Worm (Caenorhabditis elegans) whole organism, midembryonic: Measurements from ENCODE around the gene C03H5.5.
A peak's percentile ranks its signal among the peaks of the same experiment; 100 is the strongest.

Source experiments
- T22C8.4 ChIP-seq: fragments of 200-800 bp; sonication (Bioruptor generic); IDR thresholded peaks from 2 replicates; pipeline ENCODE4 v1.3.6; 2022; ENCODE audit warnings: missing genetic modification characterization, missing compliant biosample characterization
- cog-1 ChIP-seq: sonication (generic microtip); optimal IDR thresholded peaks from 2 replicates; lab custom pipeline; 2016; ENCODE audit warnings: missing genetic modification characterization, missing compliant biosample characterization
- flt-1 ChIP-seq: fragments of 200-800 bp; sonication (Bioruptor generic); IDR thresholded peaks from 2 replicates; pipeline ENCODE4 v1.3.6; 2022; ENCODE audit warnings: missing genetic modification characterization, missing compliant biosample characterization
- klf-2 ChIP-seq: fragments of 200-800 bp; sonication (Bioruptor generic); conservative IDR thresholded peaks from 2 replicates; pipeline ENCODE4 v1.3.6; 2022; ENCODE audit warnings: missing genetic modification reagents, missing genetic modification characterization, missing compliant biosample characterization
- med-1 ChIP-seq: sonication (generic microtip); optimal IDR thresholded peaks from 2 replicates; lab custom pipeline; 2017; ENCODE audit warnings: missing genetic modification characterization, mild to moderate bottlenecking, missing compliant biosample characterization, antibody characterized with exemption, missing genetic modification reagents; ENCODE audit not compliant: insufficient read depth
- ref-1 ChIP-seq: fragments of 200-800 bp; sonication (Bioruptor generic); conservative IDR thresholded peaks from 2 replicates; pipeline ENCODE4 v1.3.6; 2022; ENCODE audit warnings: missing genetic modification reagents, missing genetic modification characterization, missing compliant biosample characterization
- tab-1 ChIP-seq: fragments of 200-800 bp; sonication (Bioruptor generic); IDR thresholded peaks from 2 replicates; pipeline ENCODE4 v1.3.6; 2022; ENCODE audit warnings: missing genetic modification characterization, missing compliant biosample characterization
- ztf-23 ChIP-seq: fragments of 200-800 bp; sonication (Bioruptor generic); IDR thresholded peaks from 2 replicates; pipeline ENCODE4 v1.3.6; 2022; ENCODE audit warnings: missing genetic modification reagents, missing genetic modification characterization, missing compliant biosample characterization
- ztf-29 ChIP-seq: fragments of 200-800 bp; sonication (Bioruptor generic); IDR thresholded peaks from 2 replicates; pipeline ENCODE4 v1.3.6; 2022; ENCODE audit warnings: missing genetic modification reagents, missing genetic modification characterization, missing compliant biosample characterization

The C03H5.5 gene

DNA sequence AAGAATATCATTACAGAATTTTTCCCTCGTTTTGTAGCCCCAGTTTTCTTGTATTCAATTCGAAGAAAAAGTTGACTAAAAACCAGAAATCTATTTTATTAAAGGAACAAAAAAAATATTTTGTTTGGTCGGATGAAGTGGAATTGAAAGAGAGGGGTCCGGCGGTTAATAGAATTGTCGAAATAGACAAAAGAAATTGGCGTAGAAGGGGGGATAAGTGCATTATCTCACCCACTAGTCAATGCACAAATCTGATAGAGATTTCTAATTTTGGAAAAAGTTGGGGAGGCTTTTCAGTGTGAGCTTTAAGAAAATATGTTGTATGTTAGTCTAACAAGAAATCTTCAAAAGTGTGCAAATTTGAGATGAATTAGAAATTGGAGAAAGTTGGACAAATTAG lies 30.7 kb downstream of the C03H5.5 start:
- TF ChIP-seq klf-2 (GFP tag; lab: Robert Waterston, UW) (no peak), flt-1 (GFP tag; lab: Robert Waterston, UW) (no peak), ref-1 (no peak), ztf-23 (GFP tag; lab: Robert Waterston, UW) (no peak), tab-1 (GFP tag; lab: Robert Waterston, UW) (no peak), T22C8.4 (GFP tag; lab: Robert Waterston, UW) (no peak), med-1 (GFP tag; lab: Kevin White, UChicago) (no peak), ztf-29 (GFP tag; lab: Robert Waterston, UW) (no peak), cog-1 (tag; lab: Kevin White, UChicago) (no peak)

DNA sequence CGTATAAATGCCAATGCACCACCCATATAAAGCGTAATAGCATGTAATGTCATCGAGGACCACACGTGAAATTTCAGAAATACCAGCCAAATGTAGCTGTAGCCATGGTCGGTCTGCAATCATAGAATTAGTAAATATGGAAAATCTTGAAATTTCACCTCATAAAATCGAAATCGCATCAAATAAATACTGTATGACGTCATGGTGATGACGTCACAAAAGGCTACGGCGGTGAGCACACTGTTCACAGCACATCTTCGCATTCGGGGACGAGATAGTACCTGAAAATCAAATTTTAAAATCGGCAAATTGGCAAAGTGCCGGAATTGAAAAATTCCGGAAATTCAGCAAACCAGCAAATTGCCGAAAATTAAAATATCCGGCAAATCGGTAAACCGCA lies 35.4 kb downstream of the C03H5.5 start:
- TF ChIP-seq ztf-29 (GFP tag; lab: Robert Waterston, UW) = no peak
- no peak for TF ChIP-seq ztf-23 (GFP tag; lab: Robert Waterston, UW)
- TF ChIP-seq ref-1 = no peak
- no peak for TF ChIP-seq klf-2 (GFP tag; lab: Robert Waterston, UW)
- no peak for TF ChIP-seq cog-1 (tag; lab: Kevin White, UChicago)
- TF ChIP-seq med-1 (GFP tag; lab: Kevin White, UChicago) = no peak
- TF ChIP-seq T22C8.4 (GFP tag; lab: Robert Waterston, UW) = no peak
- TF ChIP-seq tab-1 (GFP tag; lab: Robert Waterston, UW) = no peak
- no peak for TF ChIP-seq flt-1 (GFP tag; lab: Robert Waterston, UW)

DNA sequence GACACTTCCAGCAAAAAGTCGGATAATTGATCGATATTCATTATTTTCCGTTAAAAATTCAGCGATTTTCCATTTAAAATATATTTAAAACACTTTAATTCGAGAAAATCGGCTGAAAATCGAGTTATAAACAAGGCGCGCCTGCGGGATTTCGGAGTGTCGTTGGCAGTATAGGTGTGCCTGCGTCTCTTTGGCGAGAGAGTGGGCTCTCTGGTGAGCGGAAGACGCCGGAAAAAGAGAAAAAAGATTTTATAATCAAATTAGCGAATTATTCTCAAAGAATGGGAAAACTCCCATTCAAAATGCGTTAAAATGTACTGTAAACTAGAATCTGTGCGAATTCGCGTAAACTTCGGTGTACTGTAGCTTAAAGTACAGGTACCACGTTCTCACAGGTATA lies 37.4 kb downstream of the C03H5.5 start, which contains the start of gene D1069.3:
Gene D1069.3 (minus strand): TSS at position 158 of the 400 bp plus-strand sequence.
- no peak for TF ChIP-seq ref-1
- TF ChIP-seq T22C8.4 (GFP tag; lab: Robert Waterston, UW) = 0 out of 2 replicates have a peak, but pooled peaks have one; percentile 0

DNA sequence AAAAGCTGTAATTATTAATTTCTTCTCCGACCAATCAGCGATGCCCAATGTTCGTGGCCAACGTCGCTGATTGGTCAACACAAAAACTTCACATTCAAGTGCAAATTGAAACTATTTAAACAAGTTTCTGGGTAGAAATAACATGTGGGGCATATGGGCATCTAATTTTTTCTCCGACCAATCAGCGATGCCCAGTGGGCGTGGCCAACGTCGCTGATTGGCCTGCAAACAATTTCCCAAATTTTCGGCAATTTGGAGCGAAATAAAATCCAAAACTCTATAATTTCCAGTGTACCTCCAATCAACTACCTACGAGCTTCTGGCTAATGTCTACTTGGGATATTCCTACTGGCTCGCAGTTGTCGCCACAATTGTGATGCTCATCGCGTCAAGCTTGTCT lies 43.9 kb downstream of the C03H5.5 start:
- TF ChIP-seq T22C8.4 (GFP tag; lab: Robert Waterston, UW) = no peak
- no peak for TF ChIP-seq flt-1 (GFP tag; lab: Robert Waterston, UW)
- no peak for TF ChIP-seq tab-1 (GFP tag; lab: Robert Waterston, UW)
- TF ChIP-seq ztf-23 (GFP tag; lab: Robert Waterston, UW) = no peak
- no peak for TF ChIP-seq klf-2 (GFP tag; lab: Robert Waterston, UW)
- no peak for TF ChIP-seq med-1 (GFP tag; lab: Kevin White, UChicago)
- no peak for TF ChIP-seq cog-1 (tag; lab: Kevin White, UChicago)
- no peak for TF ChIP-seq ref-1
- no peak for TF ChIP-seq ztf-29 (GFP tag; lab: Robert Waterston, UW)

DNA sequence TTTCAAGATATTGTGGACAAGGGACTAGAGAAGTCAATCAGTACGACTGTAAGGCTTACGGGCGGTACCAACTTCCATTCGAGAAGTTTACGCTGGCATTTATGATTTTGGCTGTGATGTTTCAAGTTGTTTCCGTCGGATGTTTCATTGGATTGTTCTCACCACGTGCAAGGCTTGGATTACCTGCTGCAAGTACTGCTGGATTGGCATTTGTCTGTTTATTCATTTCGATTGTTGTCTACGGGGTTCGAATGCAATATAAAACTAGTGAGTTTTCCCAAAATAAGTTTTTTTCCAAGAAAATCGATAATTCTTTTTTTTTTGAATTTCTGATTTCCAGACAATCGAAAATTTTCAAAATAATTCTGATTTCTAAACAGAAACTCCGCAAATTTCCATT lies 44.4 kb downstream of the C03H5.5 start:
- TF ChIP-seq flt-1 (GFP tag; lab: Robert Waterston, UW) = no peak
- no peak for TF ChIP-seq tab-1 (GFP tag; lab: Robert Waterston, UW)
- TF ChIP-seq T22C8.4 (GFP tag; lab: Robert Waterston, UW) = no peak
- no peak for TF ChIP-seq med-1 (GFP tag; lab: Kevin White, UChicago)

DNA sequence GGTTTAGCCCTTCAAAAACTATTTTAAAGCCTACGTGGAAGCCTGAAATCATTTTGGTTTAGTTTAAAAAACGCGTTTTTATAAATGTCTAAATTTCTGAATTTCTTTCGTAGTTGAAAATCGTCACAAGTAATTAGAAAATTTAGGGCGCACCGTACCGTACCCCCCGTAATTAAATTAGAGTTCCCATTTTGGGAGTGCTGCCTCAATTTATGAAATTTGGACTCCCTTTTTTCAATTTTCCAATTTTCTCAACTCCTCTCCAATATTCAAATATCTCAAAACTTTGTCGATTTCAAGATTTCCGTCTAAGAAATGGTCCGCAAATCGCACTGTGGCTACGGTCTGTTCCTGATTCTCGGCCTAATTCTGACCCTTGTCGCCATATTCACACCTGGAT lies 44.9 kb downstream of the C03H5.5 start, which contains the start of gene clc-31:
Gene clc-31 (plus strand): TSS at position 301 of the 400 bp plus-strand sequence.
- TF ChIP-seq tab-1 (GFP tag; lab: Robert Waterston, UW) (no peak), T22C8.4 (GFP tag; lab: Robert Waterston, UW) (no peak), ref-1 (no peak)

DNA sequence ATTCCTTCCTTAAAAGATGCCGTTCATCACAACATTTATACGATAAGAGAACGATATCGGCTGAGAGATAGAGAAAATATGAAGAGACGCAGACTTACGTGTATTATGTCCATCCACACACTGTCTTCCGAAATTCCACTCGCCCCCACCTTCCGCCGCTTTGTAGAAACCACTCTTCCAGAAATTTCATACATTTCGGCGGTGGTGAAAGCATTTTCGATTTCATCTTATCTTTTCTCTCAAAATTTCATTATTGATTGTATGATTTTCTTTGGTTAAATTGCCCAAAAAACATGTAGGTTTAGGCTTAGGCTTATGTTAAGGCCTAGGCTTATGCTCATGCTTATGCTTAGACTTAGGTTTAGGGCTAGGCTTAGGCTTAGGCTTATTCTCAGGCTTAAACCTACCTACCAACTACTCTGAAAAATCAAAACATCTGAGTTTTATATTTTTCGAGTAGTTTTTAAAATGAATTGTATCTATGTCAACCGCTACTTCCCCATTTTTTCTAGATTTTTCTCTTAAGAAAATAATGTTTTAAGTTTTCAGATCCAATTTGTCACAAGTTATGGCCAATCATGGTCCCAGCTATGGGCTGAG lies 47.8 kb downstream of the C03H5.5 start, which contains the start of gene cpn-2:
Gene cpn-2 (plus strand): TSS at position 550 of the 600 bp plus-strand sequence.
- TF ChIP-seq ref-1 (no peak), ztf-29 (GFP tag; lab: Robert Waterston, UW) (no peak), klf-2 (GFP tag; lab: Robert Waterston, UW) (no peak), ztf-23 (GFP tag; lab: Robert Waterston, UW) (no peak), flt-1 (GFP tag; lab: Robert Waterston, UW) (no peak), T22C8.4 (GFP tag; lab: Robert Waterston, UW) (no peak), tab-1 (GFP tag; lab: Robert Waterston, UW) (no peak), cog-1 (tag; lab: Kevin White, UChicago) (no peak), med-1 (GFP tag; lab: Kevin White, UChicago) (no peak)

DNA sequence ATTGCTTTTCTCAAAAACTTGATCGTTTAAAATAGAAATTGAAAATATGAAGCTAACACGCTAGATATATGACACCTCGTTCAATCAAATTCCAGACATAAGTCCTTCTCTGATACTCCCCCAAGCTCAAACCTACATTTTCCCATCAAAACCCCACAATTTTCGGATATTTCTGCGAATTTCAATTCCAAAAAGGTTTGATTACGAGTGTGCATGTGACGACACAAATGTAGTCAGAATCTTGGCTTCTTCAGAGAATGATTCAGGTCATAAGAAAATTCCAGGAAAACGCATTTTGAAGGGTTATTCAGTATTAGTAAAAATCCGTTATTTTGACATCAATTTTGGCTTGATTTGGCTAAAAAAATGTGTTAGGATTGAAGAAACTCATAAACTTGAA lies 50.3 kb downstream of the C03H5.5 start:
- no peak for TF ChIP-seq med-1 (GFP tag; lab: Kevin White, UChicago)
- no peak for TF ChIP-seq klf-2 (GFP tag; lab: Robert Waterston, UW)

DNA sequence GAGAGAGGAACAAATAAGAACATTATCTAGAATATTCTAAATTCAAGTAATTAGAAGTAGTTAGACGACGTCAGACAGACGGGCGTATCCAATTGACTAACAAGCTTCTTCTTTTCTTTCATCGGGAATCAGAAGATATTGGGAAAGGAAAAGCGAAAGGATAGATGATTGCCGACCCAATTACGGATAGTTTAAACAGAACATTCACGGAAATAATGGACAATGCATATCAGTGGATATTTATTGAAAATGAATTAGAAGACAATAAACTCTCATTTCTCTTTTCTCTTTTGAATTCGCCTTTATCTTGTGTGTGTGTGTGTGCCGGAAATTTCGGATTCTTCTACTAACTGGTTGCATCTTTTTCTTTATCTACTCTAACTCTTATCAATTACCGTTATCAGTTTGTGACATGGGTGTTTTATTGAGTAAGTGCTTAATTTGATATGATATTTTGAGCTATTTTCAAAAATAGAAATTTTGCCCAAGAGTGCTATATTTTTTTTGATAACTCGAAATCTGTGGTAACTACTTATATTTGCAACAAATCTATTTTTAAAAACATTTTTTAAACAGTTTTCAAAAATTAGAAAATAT lies 51.2 kb downstream of the C03H5.5 start:
- TF ChIP-seq tab-1 (GFP tag; lab: Robert Waterston, UW) (no peak), flt-1 (GFP tag; lab: Robert Waterston, UW) (no peak), ref-1 (no peak), cog-1 (tag; lab: Kevin White, UChicago) (no peak), ztf-29 (GFP tag; lab: Robert Waterston, UW) (no peak), ztf-23 (GFP tag; lab: Robert Waterston, UW) (no peak), med-1 (GFP tag; lab: Kevin White, UChicago) (no peak), T22C8.4 (GFP tag; lab: Robert Waterston, UW) (no peak), klf-2 (GFP tag; lab: Robert Waterston, UW) (no peak)

DNA sequence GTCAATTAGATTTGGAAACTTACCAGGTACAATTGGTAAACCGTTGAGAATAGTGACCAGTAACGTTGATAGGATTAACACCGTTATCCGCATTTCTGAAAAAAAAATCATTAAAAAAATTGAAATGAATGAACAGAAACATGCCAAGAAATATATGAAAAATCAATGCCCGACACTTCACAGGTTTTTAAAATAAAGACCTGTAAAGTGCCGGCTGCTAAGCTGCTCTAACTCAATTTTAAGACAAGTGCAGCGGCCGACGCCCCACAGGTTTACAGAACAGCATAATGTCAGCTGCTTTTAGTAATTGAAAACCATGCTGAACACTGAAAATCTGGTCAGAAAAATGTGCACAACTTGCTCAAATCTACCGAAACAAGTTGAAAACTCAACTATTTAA lies 52.7 kb downstream of the C03H5.5 start, which contains the start of gene cbn-1:
Gene cbn-1 (minus strand): TSS at position 101 of the 400 bp plus-strand sequence.
- TF ChIP-seq flt-1 (GFP tag; lab: Robert Waterston, UW) (no peak), ztf-23 (GFP tag; lab: Robert Waterston, UW) (no peak), med-1 (GFP tag; lab: Kevin White, UChicago) (no peak), cog-1 (tag; lab: Kevin White, UChicago) (no peak), ref-1 (no peak), klf-2 (GFP tag; lab: Robert Waterston, UW) (no peak), T22C8.4 (GFP tag; lab: Robert Waterston, UW) (no peak), ztf-29 (GFP tag; lab: Robert Waterston, UW) (no peak), tab-1 (GFP tag; lab: Robert Waterston, UW) (no peak)
